Fruit fly (Drosophila melanogaster): Measurements from ENCODE around the gene Exo84.

Gene Exo84

dm6 chr3R:26036153-26037144 lies 15.6 kb downstream of the Exo84 start (continued):
- TF ChIP-seq Elba2 (GFP tag; optimal IDR thresholded peaks at IDR 0.05) (peak; percentile 51), CG2889 (GFP tag; IDR thresholded peaks at IDR 0.05) (no peak), CG9932 (GFP tag; IDR thresholded peaks at IDR 0.05) (no peak), CTCF (GFP tag; optimal IDR thresholded peaks at IDR 0.05) (peak; percentile 57), CG13775 (GFP tag; optimal IDR thresholded peaks at IDR 0.05) (peak; percentile 91), CG9609 (GFP tag; optimal IDR thresholded peaks at IDR 0.05) (peak; percentile 60), CG17612 (GFP tag; IDR thresholded peaks at IDR 0.05) (no peak), D19A (tag; optimal IDR thresholded peaks at IDR 0.05) (peak; percentile 96), Six4 (GFP tag; optimal IDR thresholded peaks at IDR 0.05) (peak; percentile 74), MBD-R2 (GFP tag; IDR thresholded peaks at IDR 0.05) (no peak), trh (GFP tag; optimal IDR thresholded peaks at IDR 0.05) (peak; percentile 47), trem (tag; optimal IDR thresholded peaks at IDR 0.05) (peak; percentile 96), BtbVII (GFP tag; optimal IDR thresholded peaks at IDR 0.05) (peak; percentile 50), pros (GFP tag; optimal IDR thresholded peaks at IDR 0.05) (peak; percentile 99), kay (GFP tag; optimal IDR thresholded peaks at IDR 0.05) (peak; percentile 71), Myb (GFP tag; optimal IDR thresholded peaks at IDR 0.05) (peak; percentile 30), phol (tag; optimal IDR thresholded peaks at IDR 0.05) (peak; percentile 97), gfzf (GFP tag; optimal IDR thresholded peaks at IDR 0.05) (no peak), gce (GFP tag; IDR thresholded peaks at IDR 0.05) (no peak; the same call in 2 of the 3 replicates), CkIIα-i1 (GFP tag; IDR thresholded peaks at IDR 0.05) (no peak), Ssrp (tag; optimal IDR thresholded peaks at IDR 0.05) (peak; percentile 96), NC2α (GFP tag; optimal IDR thresholded peaks at IDR 0.05) (peak; percentile 12), E2f1 (GFP tag; IDR thresholded peaks at IDR 0.05) (peak; percentile 65; the same call in 1 of the 2 replicates), CG15269 (tag; optimal IDR thresholded peaks at IDR 0.05) (peak; percentile 67), CG6175 (GFP tag; IDR thresholded peaks at IDR 0.05) (no peak), otp (GFP tag; IDR thresholded peaks at IDR 0.05) (peak; percentile 52; the same call in 1 of the 3 replicates), CG10267 (tag; optimal IDR thresholded peaks at IDR 0.05) (peak; percentile 96), CG7987 (GFP tag; optimal IDR thresholded peaks at IDR 0.05) (peak; percentile 31), her (GFP tag; optimal IDR thresholded peaks at IDR 0.05) (peak; percentile 26), crc (GFP tag; optimal IDR thresholded peaks at IDR 0.05) (peak; percentile 52), lov (optimal IDR thresholded peaks at IDR 0.05) (no peak), lov (GFP tag; IDR thresholded peaks at IDR 0.05) (peak; percentile 36; the same call in 2 of the 3 replicates), Ptx1 (GFP tag; IDR thresholded peaks at IDR 0.05) (peak; percentile 71), nom (GFP tag; optimal IDR thresholded peaks at IDR 0.05) (peak; percentile 90), salm (tag; optimal IDR thresholded peaks at IDR 0.05) (peak; percentile 81), grn (GFP tag; optimal IDR thresholded peaks at IDR 0.05) (peak; percentile 45), CG7271 (tag; optimal IDR thresholded peaks at IDR 0.05) (peak; percentile 90), ems (GFP tag; optimal IDR thresholded peaks at IDR 0.05) (peak; percentile 51), CG11695 (GFP tag; IDR thresholded peaks at IDR 0.05) (peak; percentile 83), CG11398 (GFP tag; optimal IDR thresholded peaks at IDR 0.05) (peak; percentile 67), sens-2 (GFP tag; IDR thresholded peaks at IDR 0.05) (0 out of 2 replicates have a peak, but pooled peaks have one; percentile 35), Fer2 (tag; optimal IDR thresholded peaks at IDR 0.05) (peak; percentile 45), CG3065 (GFP tag; optimal IDR thresholded peaks at IDR 0.05) (peak; percentile 57), crol (GFP tag; IDR thresholded peaks at IDR 0.05) (no peak), Oli (tag; optimal IDR thresholded peaks at IDR 0.05) (peak; percentile 92), z (GFP tag; IDR thresholded peaks at IDR 0.05) (peak; percentile 35; the same call in 1 of the 3 replicates), pfk (GFP tag; optimal IDR thresholded peaks at IDR 0.05) (no peak), Side (GFP tag; optimal IDR thresholded peaks at IDR 0.05) (peak; percentile 71), sisA (GFP tag; IDR thresholded peaks at IDR 0.05) (peak; percentile 53; the same call in 1 of the 2 replicates), CG1832 (GFP tag; optimal IDR thresholded peaks at IDR 0.05) (no peak)

Data from whole organism, embryonic.